Worm (Caenorhabditis elegans): ENCODE measurements around the gene F16G10.3.

The F16G10.3 gene

ce11 chrII:2346672-2347071 lies 25.5 kb upstream of the F16G10.3 start, which contains the start of gene F43C11.4:
Gene F43C11.4, plus strand, starts transcription at chrII:2346972.
- TF ChIP-seq mbf-1 (tag; optimal IDR thresholded peaks at IDR 0.05) (no peak), sma-9 (GFP tag; optimal IDR thresholded peaks at IDR 0.05) (no peak), sma-9 (tag; optimal IDR thresholded peaks at IDR 0.05) (no peak), dmd-4 (tag; optimal IDR thresholded peaks at IDR 0.05) (no peak)

ce11 chrII:2352546-2352945 lies 19.6 kb upstream of the F16G10.3 start, which contains the start of gene F43C11.10:
Gene F43C11.10, minus strand, starts transcription at chrII:2352646.
- TF ChIP-seq nhr-12 (tag; optimal IDR thresholded peaks at IDR 0.05) (no peak), C34F6.9 (tag; optimal IDR thresholded peaks at IDR 0.05) (no peak), mbf-1 (tag; optimal IDR thresholded peaks at IDR 0.05) (no peak), nhr-77 (tag; optimal IDR thresholded peaks at IDR 0.05) (no peak), nhr-23 (tag; optimal IDR thresholded peaks at IDR 0.05) (no peak), crh-2 (tag; optimal IDR thresholded peaks at IDR 0.05) (no peak), ztf-4 (tag; optimal IDR thresholded peaks at IDR 0.05) (no peak)

- TF ChIP-seq ama-1 (optimal IDR thresholded peaks at IDR 0.05), result no peak
- TF ChIP-seq nhr-21 (tag; optimal IDR thresholded peaks at IDR 0.05), result no peak
- no peak for TF ChIP-seq nhr-77 (tag; optimal IDR thresholded peaks at IDR 0.05)
- TF ChIP-seq nhr-25 (tag; optimal IDR thresholded peaks at IDR 0.05), result no peak
- TF ChIP-seq nhr-23 (tag; optimal IDR thresholded peaks at IDR 0.05), result no peak
- TF ChIP-seq nhr-129 (tag; optimal IDR thresholded peaks at IDR 0.05), result no peak
- TF ChIP-seq unc-39 (tag; optimal IDR thresholded peaks at IDR 0.05), result no peak
- no peak for TF ChIP-seq dmd-4 (tag; optimal IDR thresholded peaks at IDR 0.05)
- TF ChIP-seq nhr-10 (tag; optimal IDR thresholded peaks at IDR 0.05), result no peak
- no peak for TF ChIP-seq blmp-1 (tag; optimal IDR thresholded peaks at IDR 0.05; ENCODE audit: insufficient read depth)
These were observed 19.2 kb upstream of the F16G10.3 start, which contains the start of gene F43C11.3 for ce11 chrII:2353012-2353411. Gene F43C11.3, plus strand, starts transcription at chrII:2353312.

- TF ChIP-seq sem-4 (tag; optimal IDR thresholded peaks at IDR 0.05) (no peak), ztf-4 (tag; optimal IDR thresholded peaks at IDR 0.05) (no peak)
These were observed 17.7 kb upstream of the F16G10.3 start, which contains the start of gene F43C11.2 for ce11 chrII:2354476-2354875. Gene F43C11.2, plus strand, starts transcription at chrII:2354776.

ce11 chrII:2356795-2357194 lies 15.4 kb upstream of the F16G10.3 start, which contains the start of gene F43C11.1:
Gene F43C11.1, plus strand, starts transcription at chrII:2357095.
- TF ChIP-seq dmd-4 (tag; optimal IDR thresholded peaks at IDR 0.05) (no peak), lin-13 (GFP tag; optimal IDR thresholded peaks at IDR 0.05) (no peak), nhr-10 (tag; optimal IDR thresholded peaks at IDR 0.05) (no peak), ceh-16 (tag; optimal IDR thresholded peaks at IDR 0.05) (no peak), lin-11 (tag; optimal IDR thresholded peaks at IDR 0.05) (no peak), ztf-1 (GFP tag; conservative IDR thresholded peaks at IDR 0.05) (no peak), unc-55 (GFP tag; optimal IDR thresholded peaks at IDR 0.05) (no peak)

- TF ChIP-seq unc-39 (tag; optimal IDR thresholded peaks at IDR 0.05), result no peak
- no peak for TF ChIP-seq gmeb-1 (tag; optimal IDR thresholded peaks at IDR 0.05)
- no peak for TF ChIP-seq mbf-1 (tag; optimal IDR thresholded peaks at IDR 0.05)
- no peak for TF ChIP-seq nhr-237 (tag; optimal IDR thresholded peaks at IDR 0.05)
- TF ChIP-seq aly-2 (tag; optimal IDR thresholded peaks at IDR 0.05), result no peak
- no peak for TF ChIP-seq unc-62 (GFP tag; optimal IDR thresholded peaks at IDR 0.05)
- no peak for TF ChIP-seq lin-39 (tag; optimal IDR thresholded peaks at IDR 0.05)
- TF ChIP-seq nhr-6 (tag; optimal IDR thresholded peaks at IDR 0.05), result no peak
- no peak for TF ChIP-seq mdl-1 (tag; optimal IDR thresholded peaks at IDR 0.05)
- no peak for TF ChIP-seq nhr-129 (tag; optimal IDR thresholded peaks at IDR 0.05)
- TF ChIP-seq ztf-1 (GFP tag; conservative IDR thresholded peaks at IDR 0.05), result no peak
- TF ChIP-seq sma-3 (GFP tag; optimal IDR thresholded peaks at IDR 0.05), result no peak
- no peak for TF ChIP-seq egl-27 (tag; optimal IDR thresholded peaks at IDR 0.05)
These were observed 12.2 kb upstream of the F16G10.3 start, which contains the start of gene F43C11.16 for ce11 chrII:2359965-2360364. Gene F43C11.16, minus strand, starts transcription at chrII:2360065.
